Worm (Caenorhabditis elegans): ENCODE results near the gene F53C3.3.

The F53C3.3 gene

ce11 chrII:3954018-3954417 lies 51.4 kb downstream of the F53C3.3 start:
- no peak for TF ChIP-seq zfp-2 (tag; optimal IDR thresholded peaks at IDR 0.05)
- no peak for TF ChIP-seq unc-62 (GFP tag; optimal IDR thresholded peaks at IDR 0.05 in 1 of 2)
- no peak for TF ChIP-seq unc-62 (tag; optimal IDR thresholded peaks at IDR 0.05)
- TF ChIP-seq aha-1 (tag), result no peak
- TF ChIP-seq daf-16 (GFP tag; optimal IDR thresholded peaks at IDR 0.05), result no peak
- peak; percentile 89 for TF ChIP-seq daf-16 (tag; optimal IDR thresholded peaks at IDR 0.05)
- no peak for TF ChIP-seq ces-1 (GFP tag; optimal IDR thresholded peaks at IDR 0.05)
- no peak for TF ChIP-seq F37D6.2 (tag; optimal IDR thresholded peaks at IDR 0.05)
- no peak for TF ChIP-seq lim-7 (GFP tag; IDR thresholded peaks at IDR 0.05)
- no peak for TF ChIP-seq daf-12 (tag; optimal IDR thresholded peaks at IDR 0.05)
- TF ChIP-seq ZK546.5 (tag; optimal IDR thresholded peaks at IDR 0.05), result no peak
- TF ChIP-seq nhr-28 (tag; optimal IDR thresholded peaks at IDR 0.05), result peak; percentile 87
- no peak for TF ChIP-seq egl-27 (tag; optimal IDR thresholded peaks at IDR 0.05)
- TF ChIP-seq php-3 (GFP tag; IDR thresholded peaks at IDR 0.05), result peak; percentile 74
- TF ChIP-seq R02D3.7 (tag; optimal IDR thresholded peaks at IDR 0.05), result no peak
- TF ChIP-seq unc-39 (tag; optimal IDR thresholded peaks at IDR 0.05), result no peak
- no peak for TF ChIP-seq nhr-102 (tag; optimal IDR thresholded peaks at IDR 0.05)
- TF ChIP-seq zip-11 (GFP tag; IDR thresholded peaks at IDR 0.05), result no peak
- TF ChIP-seq egl-43 (GFP tag; IDR thresholded peaks at IDR 0.05), result no peak
- no peak for TF ChIP-seq daf-8 (GFP tag; IDR thresholded peaks at IDR 0.05)
- TF ChIP-seq hlh-11 (tag; optimal IDR thresholded peaks at IDR 0.05), result peak; percentile 51
- TF ChIP-seq nhr-237 (tag; optimal IDR thresholded peaks at IDR 0.05), result no peak
- no peak for TF ChIP-seq tra-1 (GFP tag; IDR thresholded peaks at IDR 0.05)
- TF ChIP-seq Y105C5A.15 (GFP tag; IDR thresholded peaks at IDR 0.05), result no peak
- no peak for TF ChIP-seq nhr-42 (GFP tag; IDR thresholded peaks at IDR 0.05)
- TF ChIP-seq lin-38 (GFP tag; IDR thresholded peaks at IDR 0.05), result no peak
- TF ChIP-seq aly-2 (tag; optimal IDR thresholded peaks at IDR 0.05), result no peak
- peak; percentile 64 for TF ChIP-seq pqm-1 (tag; optimal IDR thresholded peaks at IDR 0.05)
- TF ChIP-seq F10B5.3 (tag; optimal IDR thresholded peaks at IDR 0.05), result no peak
- TF ChIP-seq lsy-2 (tag; optimal IDR thresholded peaks at IDR 0.05), result no peak
- TF ChIP-seq ceh-32 (tag; optimal IDR thresholded peaks at IDR 0.05; ENCODE audit: poor library complexity), result no peak
- TF ChIP-seq zfp-3 (GFP tag; conservative IDR thresholded peaks at IDR 0.05), result no peak
- peak; percentile 49 for TF ChIP-seq dve-1 (tag; optimal IDR thresholded peaks at IDR 0.05; ENCODE audit: insufficient read depth)
- TF ChIP-seq nhr-6 (tag; optimal IDR thresholded peaks at IDR 0.05), result peak; percentile 24
- TF ChIP-seq snpc-4 (tag; optimal IDR thresholded peaks at IDR 0.05), result no peak
- TF ChIP-seq madf-9 (GFP tag; conservative IDR thresholded peaks at IDR 0.05), result no peak
- no peak for TF ChIP-seq lin-29 (GFP tag; IDR thresholded peaks at IDR 0.05)
- TF ChIP-seq Y5F2A.4 (GFP tag; optimal IDR thresholded peaks at IDR 0.05), result no peak
- TF ChIP-seq mdt-29 (GFP tag; IDR thresholded peaks at IDR 0.05), result no peak
- TF ChIP-seq daf-19 (GFP tag; conservative IDR thresholded peaks at IDR 0.05), result no peak
- TF ChIP-seq Y48G9A.11 (GFP tag; IDR thresholded peaks at IDR 0.05), result no peak
- no peak for TF ChIP-seq snpc-1.2 (GFP tag; IDR thresholded peaks at IDR 0.05)
- no peak for TF ChIP-seq lin-15B (tag; optimal IDR thresholded peaks at IDR 0.05)
- TF ChIP-seq zag-1 (tag; optimal IDR thresholded peaks at IDR 0.05), result no peak
- no peak for TF ChIP-seq zip-2 (tag; optimal IDR thresholded peaks at IDR 0.05)
- TF ChIP-seq mdl-1 (tag; optimal IDR thresholded peaks at IDR 0.05), result no peak
- no peak for TF ChIP-seq nhr-10 (tag; optimal IDR thresholded peaks at IDR 0.05)
- peak; percentile 15 for TF ChIP-seq T20F7.1 (GFP tag; optimal IDR thresholded peaks at IDR 0.05)
- TF ChIP-seq nhr-77 (tag; optimal IDR thresholded peaks at IDR 0.05), result no peak
- TF ChIP-seq nhr-111 (GFP tag; optimal IDR thresholded peaks at IDR 0.05), result no peak
